Worm (Caenorhabditis elegans) whole organism, midembryonic: ENCODE data around the gene AH6.3.
A peak's percentile ranks its signal among the peaks of the same experiment; 100 is the strongest.

ENCODE experiments used
- T22C8.4 ChIP-seq: fragments of 200-800 bp; sonication (Bioruptor generic); IDR thresholded peaks from 2 replicates; pipeline ENCODE4 v1.3.6; 2022; ENCODE audit warnings: missing genetic modification characterization, missing compliant biosample characterization
- cog-1 ChIP-seq: sonication (generic microtip); optimal IDR thresholded peaks from 2 replicates; lab custom pipeline; 2016; ENCODE audit warnings: missing genetic modification characterization, missing compliant biosample characterization
- flt-1 ChIP-seq: fragments of 200-800 bp; sonication (Bioruptor generic); IDR thresholded peaks from 2 replicates; pipeline ENCODE4 v1.3.6; 2022; ENCODE audit warnings: missing genetic modification characterization, missing compliant biosample characterization
- klf-2 ChIP-seq: fragments of 200-800 bp; sonication (Bioruptor generic); conservative IDR thresholded peaks from 2 replicates; pipeline ENCODE4 v1.3.6; 2022; ENCODE audit warnings: missing genetic modification reagents, missing genetic modification characterization, missing compliant biosample characterization
- med-1 ChIP-seq: sonication (generic microtip); optimal IDR thresholded peaks from 2 replicates; lab custom pipeline; 2017; ENCODE audit warnings: missing genetic modification characterization, mild to moderate bottlenecking, missing compliant biosample characterization, antibody characterized with exemption, missing genetic modification reagents; ENCODE audit not compliant: insufficient read depth
- ref-1 ChIP-seq: fragments of 200-800 bp; sonication (Bioruptor generic); conservative IDR thresholded peaks from 2 replicates; pipeline ENCODE4 v1.3.6; 2022; ENCODE audit warnings: missing genetic modification reagents, missing genetic modification characterization, missing compliant biosample characterization
- tab-1 ChIP-seq: fragments of 200-800 bp; sonication (Bioruptor generic); IDR thresholded peaks from 2 replicates; pipeline ENCODE4 v1.3.6; 2022; ENCODE audit warnings: missing genetic modification characterization, missing compliant biosample characterization
- ztf-23 ChIP-seq: fragments of 200-800 bp; sonication (Bioruptor generic); IDR thresholded peaks from 2 replicates; pipeline ENCODE4 v1.3.6; 2022; ENCODE audit warnings: missing genetic modification reagents, missing genetic modification characterization, missing compliant biosample characterization
- ztf-29 ChIP-seq: fragments of 200-800 bp; sonication (Bioruptor generic); IDR thresholded peaks from 2 replicates; pipeline ENCODE4 v1.3.6; 2022; ENCODE audit warnings: missing genetic modification reagents, missing genetic modification characterization, missing compliant biosample characterization

The AH6.3 gene

DNA sequence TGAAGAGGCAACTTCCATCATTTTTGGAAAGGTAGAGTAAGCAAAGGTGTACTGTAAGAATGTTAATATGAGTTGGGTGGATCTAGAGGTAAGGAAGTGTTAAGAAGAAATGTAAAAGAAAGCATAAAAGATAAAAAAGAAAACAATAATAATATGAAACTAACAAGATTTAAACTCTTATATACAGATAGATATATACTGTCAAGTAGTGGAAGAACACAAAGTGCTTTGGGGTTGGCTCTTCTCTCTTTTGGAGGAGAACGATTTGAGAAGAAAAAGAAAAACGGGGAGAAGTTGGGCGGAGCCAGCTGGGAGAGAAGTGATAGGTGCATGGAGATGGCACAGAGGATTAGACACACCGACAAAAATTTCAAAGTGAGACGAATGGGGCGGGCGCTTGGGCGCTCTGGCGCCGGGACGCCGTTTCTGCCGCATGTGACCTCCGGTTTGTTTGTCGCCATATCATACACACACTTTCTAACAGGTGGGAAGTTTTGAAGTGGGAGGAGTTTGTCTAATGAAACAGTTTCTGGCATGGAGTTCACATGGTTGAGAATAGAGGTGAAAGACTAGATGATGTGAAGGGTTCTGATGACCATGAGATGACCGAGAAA, 31.4 kb upstream of the AH6.3 start, which contains the start of gene T19H5.4:
Gene T19H5.4, minus strand, starts transcription at position 51 of the 614 bp plus-strand sequence.
- TF ChIP-seq T22C8.4 (GFP tag; lab: Robert Waterston, UW) (no peak), ztf-29 (GFP tag; lab: Robert Waterston, UW) (no peak)

DNA sequence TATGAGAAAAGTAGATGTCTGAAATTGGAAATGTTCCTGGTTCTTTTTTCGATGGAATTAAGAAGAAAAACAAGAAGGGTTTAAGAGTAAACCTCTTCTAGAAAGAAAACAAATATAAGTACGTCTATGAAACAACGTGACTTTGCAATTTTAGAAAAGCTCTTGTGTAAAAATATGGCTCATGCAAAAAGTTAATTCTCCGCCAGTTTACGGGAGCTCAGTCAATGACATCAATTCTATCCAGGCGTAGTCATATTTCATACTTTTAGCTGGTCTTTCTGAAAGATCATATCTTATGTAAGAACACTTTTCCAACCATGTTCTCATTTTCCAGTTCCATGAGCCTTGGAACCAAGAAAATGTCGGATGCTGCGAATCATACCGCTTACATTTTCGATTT, 28.9 kb upstream of the AH6.3 start:
- TF ChIP-seq klf-2 (GFP tag; lab: Robert Waterston, UW): no peak
- TF ChIP-seq flt-1 (GFP tag; lab: Robert Waterston, UW): no peak
- TF ChIP-seq T22C8.4 (GFP tag; lab: Robert Waterston, UW): no peak
- TF ChIP-seq ztf-23: no peak
- TF ChIP-seq med-1 (GFP tag; lab: Kevin White, UChicago): no peak
- TF ChIP-seq ztf-29 (GFP tag; lab: Robert Waterston, UW): no peak
- no peak for TF ChIP-seq ref-1
- TF ChIP-seq tab-1 (GFP tag; lab: Robert Waterston, UW): no peak
- TF ChIP-seq cog-1: no peak

DNA sequence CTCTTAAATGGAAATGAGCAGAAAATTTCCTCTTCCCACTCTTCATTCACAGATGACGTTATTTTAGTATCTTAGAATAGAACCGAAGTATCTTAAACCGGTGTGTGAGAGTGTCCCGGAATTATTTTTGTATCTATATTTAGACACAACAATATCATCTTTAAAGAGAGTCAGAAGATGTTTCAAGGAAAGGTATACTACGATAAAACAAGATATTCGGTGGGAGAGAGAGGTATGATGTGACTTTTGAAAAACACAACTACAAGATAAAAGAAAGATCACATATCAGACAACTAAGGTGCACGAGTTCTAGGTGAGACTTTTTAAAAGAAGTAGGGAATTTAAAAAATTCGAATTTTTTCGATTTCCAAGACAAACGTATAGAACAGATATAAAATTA, 28.3 kb upstream of the AH6.3 start:
- TF ChIP-seq klf-2 (GFP tag; lab: Robert Waterston, UW) (no peak), T22C8.4 (GFP tag; lab: Robert Waterston, UW) (no peak), cog-1 (no peak), tab-1 (GFP tag; lab: Robert Waterston, UW) (no peak), med-1 (GFP tag; lab: Kevin White, UChicago) (no peak), ztf-29 (GFP tag; lab: Robert Waterston, UW) (no peak), ztf-23 (no peak), ref-1 (no peak), flt-1 (GFP tag; lab: Robert Waterston, UW) (no peak)

DNA sequence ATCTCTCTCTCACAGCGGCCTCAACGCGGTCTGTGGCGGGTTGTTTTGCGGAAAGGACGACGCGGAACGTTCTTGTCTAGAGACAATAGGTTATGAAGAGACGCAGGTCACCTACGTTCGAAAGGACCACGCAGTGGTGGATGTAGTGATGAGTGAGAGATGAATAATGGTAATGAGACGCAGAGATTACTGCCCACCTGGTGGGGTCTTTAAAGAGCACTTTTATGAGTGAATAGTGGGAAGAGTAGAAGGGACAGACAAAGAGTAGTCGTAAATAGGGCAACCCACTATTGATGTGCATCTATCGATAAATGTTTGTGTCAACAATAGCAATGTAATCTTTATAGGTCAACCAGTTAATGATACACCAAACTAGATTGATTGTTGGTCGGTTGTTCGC, 27.8 kb upstream of the AH6.3 start:
- TF ChIP-seq T22C8.4 (GFP tag; lab: Robert Waterston, UW) (no peak), tab-1 (GFP tag; lab: Robert Waterston, UW) (0 out of 2 replicates have a peak, but pooled peaks have one; percentile 34), ztf-23 (no peak), flt-1 (GFP tag; lab: Robert Waterston, UW) (peak; percentile 42; the same call in 1 of the 2 replicates), cog-1 (peak; percentile 67), ztf-29 (GFP tag; lab: Robert Waterston, UW) (no peak), ref-1 (no peak)

DNA sequence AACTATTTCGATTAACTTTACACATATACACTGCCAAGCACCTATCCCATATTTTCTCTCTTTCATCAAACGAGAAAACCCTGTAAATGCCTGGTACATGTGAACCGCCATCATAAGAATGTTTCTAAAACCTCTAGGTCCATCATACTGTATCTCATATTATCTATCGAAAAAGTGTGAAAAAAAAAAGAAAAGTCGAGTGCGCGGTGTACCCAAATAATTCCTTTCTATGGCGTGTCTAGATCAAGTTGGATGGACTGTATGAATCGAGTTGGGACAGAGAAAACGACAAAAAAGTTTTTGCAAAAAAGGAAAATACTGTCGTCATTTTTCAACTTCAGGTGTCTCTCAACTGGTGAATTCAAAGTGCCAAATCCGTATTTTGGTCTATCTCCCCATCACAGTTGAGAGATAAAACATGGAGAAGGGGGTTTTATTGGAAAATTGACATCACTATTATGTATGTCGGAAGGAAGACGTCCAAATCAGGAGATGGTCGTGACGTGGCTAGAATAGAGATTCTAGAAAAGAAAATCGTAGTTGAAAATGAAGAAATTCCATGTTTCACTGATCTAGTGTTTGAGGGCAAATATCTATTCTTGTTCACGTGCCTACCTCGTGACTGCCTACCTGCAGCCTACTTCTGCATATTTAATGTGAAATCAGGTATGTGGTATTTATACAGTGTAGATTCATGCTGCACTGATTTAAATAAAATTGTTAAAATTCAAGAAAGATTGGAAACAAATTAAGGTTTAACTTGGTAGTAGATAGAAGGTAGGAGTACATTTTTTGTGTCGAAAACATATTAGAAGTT, 25.4 kb upstream of the AH6.3 start:
- no peak for TF ChIP-seq T22C8.4 (GFP tag; lab: Robert Waterston, UW)
- TF ChIP-seq ztf-23: no peak
- no peak for TF ChIP-seq klf-2 (GFP tag; lab: Robert Waterston, UW)
- TF ChIP-seq cog-1: no peak
- no peak for TF ChIP-seq med-1 (GFP tag; lab: Kevin White, UChicago)
- no peak for TF ChIP-seq ztf-29 (GFP tag; lab: Robert Waterston, UW)
- no peak for TF ChIP-seq tab-1 (GFP tag; lab: Robert Waterston, UW)
- no peak for TF ChIP-seq ref-1
- no peak for TF ChIP-seq flt-1 (GFP tag; lab: Robert Waterston, UW)

DNA sequence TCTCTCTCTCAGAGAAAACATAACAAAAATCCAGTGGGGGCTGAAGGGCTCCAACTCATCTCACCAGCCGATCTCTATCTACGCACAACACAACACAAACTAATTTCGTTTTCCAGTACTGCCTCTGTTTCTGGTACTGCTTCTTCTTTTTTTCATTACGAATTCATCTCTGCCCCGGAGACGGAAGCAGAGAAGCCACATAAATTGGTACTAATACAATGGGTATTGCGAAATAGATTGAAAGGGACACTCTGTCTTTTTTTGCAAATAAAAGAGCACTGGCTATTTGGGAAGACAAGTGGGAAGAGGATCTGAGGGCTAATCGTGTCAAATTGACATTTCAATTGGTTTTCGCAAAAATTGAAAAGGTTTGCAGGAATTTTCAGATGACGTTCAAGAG, 21.5 kb upstream of the AH6.3 start:
- TF ChIP-seq klf-2 (GFP tag; lab: Robert Waterston, UW): no peak
- no peak for TF ChIP-seq ztf-29 (GFP tag; lab: Robert Waterston, UW)
- TF ChIP-seq flt-1 (GFP tag; lab: Robert Waterston, UW): no peak
- no peak for TF ChIP-seq ztf-23
- no peak for TF ChIP-seq cog-1
- no peak for TF ChIP-seq T22C8.4 (GFP tag; lab: Robert Waterston, UW)
- no peak for TF ChIP-seq tab-1 (GFP tag; lab: Robert Waterston, UW)
- TF ChIP-seq ref-1: no peak
- TF ChIP-seq med-1 (GFP tag; lab: Kevin White, UChicago): no peak

DNA sequence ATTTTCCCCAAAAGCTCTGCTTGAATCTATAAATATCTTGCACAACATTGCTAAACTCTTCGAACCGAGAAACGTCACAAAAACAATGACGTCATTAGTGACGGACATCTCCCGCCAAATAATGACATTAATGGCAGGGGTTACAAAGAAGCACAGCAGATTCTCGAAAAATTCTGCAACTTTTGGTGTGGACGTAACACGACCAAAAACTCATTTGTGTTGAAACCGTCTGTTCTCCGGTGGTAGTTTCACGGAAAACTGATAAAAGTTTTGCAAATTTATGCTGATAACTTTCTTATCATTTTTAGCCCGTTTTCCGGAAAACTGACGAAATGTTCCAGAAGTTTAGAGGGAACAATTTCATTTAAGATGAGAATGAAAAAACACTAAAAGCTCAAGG, 20.3 kb upstream of the AH6.3 start:
- TF ChIP-seq med-1 (GFP tag; lab: Kevin White, UChicago): no peak
- no peak for TF ChIP-seq flt-1 (GFP tag; lab: Robert Waterston, UW)
- no peak for TF ChIP-seq cog-1
- no peak for TF ChIP-seq ztf-29 (GFP tag; lab: Robert Waterston, UW)
- no peak for TF ChIP-seq klf-2 (GFP tag; lab: Robert Waterston, UW)

DNA sequence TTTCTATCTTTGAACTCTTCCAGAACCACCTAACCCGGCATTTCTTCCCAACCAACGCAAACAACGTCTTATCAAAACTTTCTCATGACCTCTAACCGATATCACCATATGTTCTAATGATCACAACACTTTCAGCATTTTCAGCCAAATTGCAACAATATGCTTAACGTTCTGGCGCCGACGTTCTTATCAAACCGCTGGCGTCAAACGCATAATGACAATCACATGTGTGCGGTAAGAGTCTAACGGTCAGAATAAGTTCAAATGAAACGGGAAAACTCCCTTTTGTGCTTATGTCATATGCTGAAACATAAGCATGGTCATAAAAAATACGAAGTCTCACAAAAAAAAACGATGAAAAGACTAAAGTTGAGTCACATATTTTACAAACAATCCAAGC, 17.9 kb upstream of the AH6.3 start:
- TF ChIP-seq T22C8.4 (GFP tag; lab: Robert Waterston, UW) (no peak), flt-1 (GFP tag; lab: Robert Waterston, UW) (no peak), med-1 (GFP tag; lab: Kevin White, UChicago) (no peak), tab-1 (GFP tag; lab: Robert Waterston, UW) (no peak), klf-2 (GFP tag; lab: Robert Waterston, UW) (no peak), ztf-29 (GFP tag; lab: Robert Waterston, UW) (no peak), ref-1 (no peak), cog-1 (no peak), ztf-23 (no peak)

DNA sequence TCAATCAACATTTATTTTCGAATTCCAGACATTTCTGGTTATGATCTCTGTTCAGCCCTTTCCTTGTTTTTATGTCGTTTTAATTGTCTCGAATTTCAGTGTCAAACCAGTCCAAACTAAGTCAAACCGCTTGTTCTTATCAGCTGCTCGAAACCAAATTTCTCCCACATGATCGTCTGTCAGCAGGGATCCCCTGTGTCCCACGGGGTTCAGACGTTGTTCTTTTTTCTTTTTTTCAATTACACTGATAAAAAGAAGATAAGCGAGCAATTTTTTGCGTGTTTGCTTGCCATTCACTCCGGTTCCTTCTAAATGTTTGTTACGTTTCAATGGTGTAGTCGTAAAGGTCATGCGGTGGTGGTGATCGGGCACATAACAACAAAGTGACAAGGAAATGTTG, 16.9 kb upstream of the AH6.3 start:
- no peak for TF ChIP-seq flt-1 (GFP tag; lab: Robert Waterston, UW)
- TF ChIP-seq T22C8.4 (GFP tag; lab: Robert Waterston, UW): no peak
- TF ChIP-seq ztf-29 (GFP tag; lab: Robert Waterston, UW): no peak
- TF ChIP-seq med-1 (GFP tag; lab: Kevin White, UChicago): no peak
- TF ChIP-seq cog-1: no peak
- no peak for TF ChIP-seq tab-1 (GFP tag; lab: Robert Waterston, UW)
- no peak for TF ChIP-seq ref-1
- no peak for TF ChIP-seq ztf-23
- no peak for TF ChIP-seq klf-2 (GFP tag; lab: Robert Waterston, UW)
